Worm (Caenorhabditis elegans) whole organism, L3 larva: ENCODE measurements around the gene citk-2.

Experiments
- R02D3.7 ChIP-seq: fragments of 150-350 bp; optimal IDR thresholded peaks from 2 replicates; lab custom pipeline; 2014; ENCODE audit warnings: missing biosample characterization, missing genetic modification characterization
- ama-1 ChIP-seq: fragments of 150-350 bp; optimal IDR thresholded peaks from 2 replicates; lab custom pipeline; 2018
- egl-5 ChIP-seq: fragments of 150-350 bp; optimal IDR thresholded peaks from 2 replicates; lab custom pipeline; 2017; ENCODE audit warnings: missing biosample characterization, missing genetic modification reagents, missing genetic modification characterization, inconsistent platforms
- elt-2 ChIP-seq: sonication (generic microtip); optimal IDR thresholded peaks from 2 replicates; lab custom pipeline; 2016; ENCODE audit warnings: missing genetic modification reagents, mild to moderate bottlenecking, missing genetic modification characterization, missing compliant biosample characterization
- fos-1 ChIP-seq: fragments of 150-350 bp; optimal IDR thresholded peaks from 2 replicates; lab custom pipeline; 2014; ENCODE audit warnings: missing biosample characterization, missing genetic modification characterization
- jun-1 ChIP-seq: fragments of 150-350 bp; optimal IDR thresholded peaks from 2 replicates; lab custom pipeline; 2014; ENCODE audit warnings: missing biosample characterization, missing genetic modification reagents, missing genetic modification characterization
- lin-39 ChIP-seq: fragments of 150-350 bp; optimal IDR thresholded peaks from 2 replicates; lab custom pipeline; 2018; ENCODE audit warnings: missing biosample characterization, missing genetic modification reagents, missing genetic modification characterization
- nhr-28 ChIP-seq: fragments of 150-350 bp; optimal IDR thresholded peaks from 2 replicates; lab custom pipeline; 2014; ENCODE audit warnings: missing biosample characterization, missing genetic modification characterization
- unc-39 ChIP-seq: sonication (generic microtip); optimal IDR thresholded peaks from 4 replicates; lab custom pipeline; 2017; ENCODE audit warnings: missing biosample characterization, missing genetic modification characterization
- unc-62 ChIP-seq: fragments of 150-350 bp; sonication (generic microtip); optimal IDR thresholded peaks from 4 replicates; lab custom pipeline; 2014; ENCODE audit warnings: missing biosample characterization, missing genetic modification reagents, missing genetic modification characterization
- zag-1 ChIP-seq: fragments of 150-350 bp; optimal IDR thresholded peaks from 2 replicates; lab custom pipeline; 2014; ENCODE audit warnings: missing biosample characterization, missing genetic modification characterization
- ztf-11 ChIP-seq: fragments of 150-350 bp; optimal IDR thresholded peaks from 2 replicates; lab custom pipeline; 2014; ENCODE audit warnings: missing biosample characterization, missing genetic modification characterization

DNA sequence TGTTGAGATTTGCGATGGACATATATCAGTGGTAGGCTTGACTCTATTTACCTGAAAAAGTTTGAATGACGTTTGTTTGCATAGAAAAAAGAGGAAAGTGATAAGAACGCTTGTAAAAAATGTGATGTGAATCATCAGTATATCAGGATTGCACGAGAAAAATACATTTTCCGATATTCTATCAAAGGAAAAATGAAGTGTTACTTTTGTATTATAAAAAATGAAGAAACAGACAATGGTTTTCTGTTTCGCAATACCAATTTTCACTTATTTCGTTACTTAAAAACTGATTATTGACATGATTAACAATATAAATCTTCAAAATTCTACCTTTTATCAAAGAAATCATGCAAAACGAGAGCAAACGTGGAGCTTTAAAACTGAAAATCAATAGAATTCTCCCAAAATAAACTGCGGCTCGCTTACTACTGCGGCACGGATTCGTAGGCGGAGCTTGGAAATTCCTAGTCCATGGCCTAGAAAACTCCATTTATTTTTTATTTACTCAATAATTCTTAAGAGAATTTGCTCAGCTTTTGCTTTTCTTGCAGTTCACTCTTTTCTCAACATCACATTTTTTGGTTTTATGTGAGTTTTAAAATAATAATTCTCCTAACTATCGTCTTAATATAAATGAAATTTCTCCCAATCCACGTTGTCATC lies 5.7 kb upstream of the citk-2 start, which contains the start of the genes eif-1 and vps-24:
- TF ChIP-seq fos-1 (tag; lab: Kevin White, UChicago) (no peak), zag-1 (tag; lab: Kevin White, UChicago) (no peak), unc-62 (no peak), R02D3.7 (no peak), ama-1 (no peak), ztf-11 (tag; lab: Kevin White, UChicago) (no peak), unc-39 (no peak), egl-5 (tag; lab: Kevin White, UChicago) (no peak), elt-2 (tag; lab: Kevin White, UChicago) (peak; percentile 38), nhr-28 (no peak), jun-1 (tag; lab: Kevin White, UChicago) (no peak), lin-39 (no peak)
